Worm (Caenorhabditis elegans) whole organism, L1 larva: ENCODE measurements around the gene del-10.

ENCODE experiments used
- C04F5.9 ChIP-seq: sonication (generic microtip); optimal IDR thresholded peaks from 2 replicates; lab custom pipeline; 2016; ENCODE audit warnings: missing genetic modification characterization, missing compliant biosample characterization
- C16A3.4 ChIP-seq: fragments of 150-350 bp; optimal IDR thresholded peaks from 2 replicates; lab custom pipeline; 2014; ENCODE audit warnings: missing biosample characterization, missing genetic modification characterization
- F16B12.6 ChIP-seq: fragments of 150-350 bp; optimal IDR thresholded peaks from 2 replicates; lab custom pipeline; 2014; ENCODE audit warnings: missing biosample characterization, missing genetic modification characterization
- Y116A8C.19 ChIP-seq: sonication (generic microtip); optimal IDR thresholded peaks from 2 replicates; lab custom pipeline; 2016; ENCODE audit warnings: missing compliant biosample characterization, missing genetic modification characterization, borderline replicate concordance
- aha-1 ChIP-seq: fragments of 150-350 bp; optimal IDR thresholded peaks from 2 replicates; lab custom pipeline; 2014; ENCODE audit warnings: missing biosample characterization, missing genetic modification characterization
- alr-1 ChIP-seq: fragments of 200-800 bp; sonication (Bioruptor generic); optimal IDR thresholded peaks from 2 replicates; lab custom pipeline; 2018; ENCODE audit warnings: borderline replicate concordance, mild to moderate bottlenecking, missing genetic modification characterization, missing compliant biosample characterization
- aly-2 ChIP-seq: fragments of 150-350 bp; optimal IDR thresholded peaks from 2 replicates; lab custom pipeline; 2014; ENCODE audit warnings: missing biosample characterization, missing genetic modification characterization
- ama-1 ChIP-seq: fragments of 150-350 bp; optimal IDR thresholded peaks from 2 replicates; lab custom pipeline; 2014
- blmp-1 ChIP-seq: fragments of 150-350 bp; optimal IDR thresholded peaks from 2 replicates; lab custom pipeline; 2014; ENCODE audit warnings: missing biosample characterization, missing genetic modification characterization
- ceh-63 ChIP-seq: fragments of 200-800 bp; sonication (Bioruptor generic); optimal IDR thresholded peaks from 2 replicates; lab custom pipeline; 2018; ENCODE audit warnings: mild to moderate bottlenecking, missing genetic modification characterization, missing compliant biosample characterization
- ceh-8 ChIP-seq: fragments of 200-800 bp; sonication (Bioruptor generic); optimal IDR thresholded peaks from 2 replicates; lab custom pipeline; 2018; ENCODE audit warnings: mild to moderate bottlenecking, missing genetic modification characterization, moderate library complexity, missing compliant biosample characterization
- ceh-82 ChIP-seq, 3 experiments: fragments of 150-350 bp in 1 of 3; sonication (generic microtip) in 2 of 3; optimal IDR thresholded peaks; 2 replicates each; lab custom pipeline; 2014 to 2017; ENCODE audit warnings: missing biosample characterization in 3 of 3, missing genetic modification characterization in 3 of 3
- dsc-1 ChIP-seq: sonication (generic microtip); optimal IDR thresholded peaks from 2 replicates; lab custom pipeline; 2016; ENCODE audit warnings: mild to moderate bottlenecking, missing genetic modification characterization, missing compliant biosample characterization
- efl-1 ChIP-seq, 4 experiments: fragments of 150-350 bp; optimal IDR thresholded peaks in 3 of 4; peaks in 1 of 4; 1 replicate in 1 of 4; 2 replicates in 3 of 4; lab custom pipeline; 2014; ENCODE audit warnings: missing biosample characterization in 2 of 4, missing genetic modification characterization in 2 of 4, missing genetic modification reagents in 2 of 4
- elt-2 ChIP-seq: sonication (generic microtip); optimal IDR thresholded peaks from 2 replicates; lab custom pipeline; 2016; ENCODE audit warnings: missing genetic modification characterization, mild to moderate bottlenecking, inconsistent platforms, missing compliant biosample characterization, missing genetic modification reagents
- elt-3 ChIP-seq, 6 experiments: fragments of 150-350 bp in 1 of 6; sonication (generic microtip); optimal IDR thresholded peaks; 2 replicates each; lab custom pipeline; 2017 to 2018; ENCODE audit warnings: missing biosample characterization in 6 of 6, missing genetic modification characterization in 6 of 6, inconsistent platforms in 1 of 6
- grh-1 ChIP-seq: fragments of 200-800 bp; sonication (Bioruptor generic); IDR thresholded peaks from 2 replicates; pipeline ENCODE4 v1.3.6; 2022; ENCODE audit warnings: missing genetic modification reagents, missing genetic modification characterization, missing compliant biosample characterization
- hlh-4 ChIP-seq: sonication (generic microtip); optimal IDR thresholded peaks from 2 replicates; lab custom pipeline; 2016; ENCODE audit warnings: mild to moderate bottlenecking, missing genetic modification characterization, missing compliant biosample characterization
- irx-1 ChIP-seq: sonication (generic microtip); optimal IDR thresholded peaks from 2 replicates; lab custom pipeline; 2016; ENCODE audit warnings: missing genetic modification characterization, missing compliant biosample characterization
- isw-1 ChIP-seq: fragments of 200-800 bp; sonication (Bioruptor generic); IDR thresholded peaks from 2 replicates; pipeline ENCODE4 v1.3.6; 2022; ENCODE audit warnings: missing genetic modification characterization, missing compliant biosample characterization
- lin-13 ChIP-seq: fragments of 150-350 bp; optimal IDR thresholded peaks from 2 replicates; lab custom pipeline; 2014; ENCODE audit warnings: missing biosample characterization, missing genetic modification reagents, missing genetic modification characterization
- lin-14 ChIP-seq: fragments of 200-800 bp; sonication (Bioruptor generic); optimal IDR thresholded peaks from 2 replicates; lab custom pipeline; 2018; ENCODE audit warnings: mild to moderate bottlenecking, missing genetic modification characterization, moderate library complexity, missing compliant biosample characterization
- lin-35 ChIP-seq, 2 experiments: fragments of 150-350 bp; optimal IDR thresholded peaks; 2 replicates each; lab custom pipeline; 2014; ENCODE audit warnings: missing biosample characterization in 2 of 2, missing genetic modification characterization in 2 of 2, missing genetic modification reagents in 2 of 2
- lin-39 ChIP-seq: fragments of 150-350 bp; optimal IDR thresholded peaks from 2 replicates; lab custom pipeline; 2014; ENCODE audit warnings: missing biosample characterization, missing genetic modification reagents, missing genetic modification characterization
- lsy-2 ChIP-seq, 2 experiments: fragments of 150-350 bp; optimal IDR thresholded peaks; 2 replicates each; lab custom pipeline; 2014; ENCODE audit warnings: missing biosample characterization in 2 of 2, missing genetic modification characterization in 2 of 2
- mef-2 ChIP-seq: fragments of 150-350 bp; optimal IDR thresholded peaks from 2 replicates; lab custom pipeline; 2014; ENCODE audit warnings: missing biosample characterization, missing genetic modification characterization
- nhr-11 ChIP-seq: fragments of 150-350 bp; optimal IDR thresholded peaks from 2 replicates; lab custom pipeline; 2014; ENCODE audit warnings: missing biosample characterization, missing genetic modification characterization
- nhr-12 ChIP-seq: sonication (generic microtip); optimal IDR thresholded peaks from 2 replicates; lab custom pipeline; 2017; ENCODE audit warnings: missing biosample characterization, missing genetic modification characterization
- nhr-20 ChIP-seq: sonication (generic microtip); optimal IDR thresholded peaks from 2 replicates; lab custom pipeline; 2016; ENCODE audit warnings: mild to moderate bottlenecking, missing genetic modification characterization, missing compliant biosample characterization
- nhr-47 ChIP-seq: sonication (generic microtip); optimal IDR thresholded peaks from 2 replicates; lab custom pipeline; 2016; ENCODE audit warnings: mild to moderate bottlenecking, missing genetic modification characterization, moderate library complexity, missing compliant biosample characterization
- nhr-71 ChIP-seq: sonication (generic microtip); optimal IDR thresholded peaks from 2 replicates; lab custom pipeline; 2016; ENCODE audit warnings: mild to moderate bottlenecking, missing genetic modification characterization, moderate library complexity, missing compliant biosample characterization
- nhr-76 ChIP-seq: sonication (generic microtip); optimal IDR thresholded peaks from 2 replicates; lab custom pipeline; 2017; ENCODE audit warnings: missing biosample characterization, missing genetic modification characterization
- nhr-77 ChIP-seq: fragments of 150-350 bp; optimal IDR thresholded peaks from 2 replicates; lab custom pipeline; 2014; ENCODE audit warnings: missing biosample characterization, missing genetic modification characterization
- nhr-85 ChIP-seq: sonication (generic microtip); peaks from one replicate; lab custom pipeline; 2016; ENCODE audit warnings: missing genetic modification characterization, inconsistent platforms, missing compliant biosample characterization
- nhr-90 ChIP-seq: sonication (generic microtip); optimal IDR thresholded peaks from 2 replicates; lab custom pipeline; 2016; ENCODE audit warnings: mild to moderate bottlenecking, missing genetic modification characterization, missing compliant biosample characterization; ENCODE audit not compliant: poor library complexity
- pqm-1 ChIP-seq: sonication (generic microtip); optimal IDR thresholded peaks from 3 replicates; lab custom pipeline; 2017; ENCODE audit warnings: missing biosample characterization, missing genetic modification characterization
- skn-1 ChIP-seq: fragments of 150-350 bp; optimal IDR thresholded peaks from 2 replicates; lab custom pipeline; 2014; ENCODE audit warnings: missing biosample characterization, missing genetic modification characterization
- snu-23 ChIP-seq: sonication (generic microtip); optimal IDR thresholded peaks from 2 replicates; lab custom pipeline; 2016; ENCODE audit warnings: missing genetic modification characterization, missing compliant biosample characterization
- sox-4 ChIP-seq: sonication (generic microtip); optimal IDR thresholded peaks from 2 replicates; lab custom pipeline; 2016; ENCODE audit warnings: missing genetic modification characterization, missing compliant biosample characterization
- sup-37 ChIP-seq: fragments of 200-800 bp; sonication (Bioruptor generic); optimal IDR thresholded peaks from 2 replicates; lab custom pipeline; 2018; ENCODE audit warnings: mild to moderate bottlenecking, missing genetic modification characterization, missing compliant biosample characterization
- swsn-7 ChIP-seq: sonication (generic microtip); optimal IDR thresholded peaks from 2 replicates; lab custom pipeline; 2016; ENCODE audit warnings: missing genetic modification characterization, missing compliant biosample characterization
- unc-30 ChIP-seq: sonication (generic microtip); optimal IDR thresholded peaks from 2 replicates; lab custom pipeline; 2017; ENCODE audit warnings: missing biosample characterization, missing genetic modification characterization
- unc-62 ChIP-seq: fragments of 150-350 bp; optimal IDR thresholded peaks from 2 replicates; lab custom pipeline; 2014; ENCODE audit warnings: missing biosample characterization, missing genetic modification reagents, missing genetic modification characterization
- vab-15 ChIP-seq: sonication (generic microtip); optimal IDR thresholded peaks from 2 replicates; lab custom pipeline; 2017; ENCODE audit warnings: missing genotype, mild to moderate bottlenecking, missing genetic modification characterization, missing compliant biosample characterization
- xbp-1 ChIP-seq: sonication (generic microtip); optimal IDR thresholded peaks from 2 replicates; lab custom pipeline; 2016; ENCODE audit warnings: missing genetic modification characterization, missing compliant biosample characterization
- ztf-4 ChIP-seq: fragments of 150-350 bp; optimal IDR thresholded peaks from 2 replicates; lab custom pipeline; 2014; ENCODE audit warnings: missing biosample characterization, missing genetic modification characterization

The del-10 gene

DNA sequence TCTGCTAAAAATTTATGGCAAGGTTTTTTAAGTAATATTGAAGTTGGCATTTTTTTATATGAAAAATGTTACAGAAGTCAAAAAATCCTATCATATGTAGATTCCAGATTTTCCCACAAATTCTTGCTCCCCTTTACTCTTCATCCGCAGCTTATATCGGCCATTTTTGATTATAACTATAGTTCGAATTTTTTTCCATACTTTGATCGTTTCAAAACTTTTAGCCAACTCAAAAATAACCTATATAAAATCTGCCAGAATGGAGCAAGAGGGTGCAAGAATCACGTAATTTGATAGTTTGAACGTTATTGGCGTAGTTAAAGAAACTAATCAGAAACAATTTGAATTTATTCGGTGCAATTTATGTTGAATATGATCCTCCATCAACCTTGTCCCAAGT is 42.0 kb upstream of the del-10 start:
- TF ChIP-seq ztf-4 (tag; lab: Kevin White, UChicago) (no peak), skn-1 (tag; lab: Kevin White, UChicago) (no peak), ceh-8 (GFP tag; lab: Kevin White, UChicago) (no peak), Y116A8C.19 (no peak)
- TF ChIP-seq, all 84 proteins: peak for 0

DNA sequence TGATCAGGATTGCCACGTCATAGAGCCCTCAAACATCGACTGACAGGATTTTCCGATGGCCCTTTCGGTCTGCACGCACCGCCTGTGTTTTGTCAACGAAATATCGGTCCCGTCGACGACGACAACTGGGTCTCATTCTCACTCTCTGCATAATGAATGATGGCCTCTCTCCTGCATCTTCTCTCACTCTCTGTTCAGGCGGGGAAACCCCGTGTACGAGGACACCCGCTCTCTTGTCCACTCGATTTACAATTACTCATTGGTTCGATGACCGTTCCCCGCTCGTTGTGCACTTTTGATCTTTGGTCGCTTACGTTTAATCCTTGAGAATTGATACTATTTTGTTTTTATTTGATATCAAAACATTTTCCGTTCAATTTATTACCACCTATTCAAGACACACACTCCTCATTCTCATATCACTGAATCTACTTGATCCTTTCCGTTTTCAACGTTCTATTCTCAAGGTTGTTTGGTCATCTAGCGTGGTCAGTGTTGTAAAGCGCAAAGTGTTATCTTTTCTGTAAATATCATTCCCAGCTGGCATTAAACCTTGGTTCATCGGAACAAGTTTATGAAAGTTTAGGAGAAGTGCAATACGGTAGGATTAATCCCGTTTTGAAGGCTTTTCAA is 40.8 kb upstream of the del-10 start:
- peak; percentile 13 for TF ChIP-seq nhr-20
- no peak for TF ChIP-seq ceh-8 (GFP tag; lab: Kevin White, UChicago)
- TF ChIP-seq ama-1 (lab: Kevin White, UChicago) = no peak
- no peak for TF ChIP-seq xbp-1 (tag; lab: Kevin White, UChicago)
- TF ChIP-seq lin-14 (GFP tag; lab: Kevin White, UChicago) = peak; percentile 62
- TF ChIP-seq unc-30 (tag; lab: Kevin White, UChicago) = no peak
- no peak for TF ChIP-seq pqm-1
- TF ChIP-seq nhr-85 (tag; lab: Kevin White, UChicago) = peak; percentile 82
- no peak for TF ChIP-seq nhr-12 (tag; lab: Kevin White, UChicago)
- no peak for TF ChIP-seq alr-1
- TF ChIP-seq lin-39 (tag; lab: Kevin White, UChicago) = no peak
- TF ChIP-seq grh-1 (GFP tag; lab: Robert Waterston, UW) = no peak
- TF ChIP-seq lin-13 = no peak
- no peak for TF ChIP-seq elt-2 (tag; lab: Kevin White, UChicago)
- TF ChIP-seq snu-23 (GFP tag; lab: Kevin White, UChicago) = no peak
- TF ChIP-seq blmp-1 (tag; lab: Kevin White, UChicago) = peak; percentile 47
- no peak for TF ChIP-seq ceh-82 (tag; optimal IDR thresholded peaks at IDR 0.05; lab: Kevin White, UChicago)
- TF ChIP-seq vab-15 (tag; lab: Kevin White, UChicago) = no peak
- no peak for TF ChIP-seq nhr-71 (tag; lab: Kevin White, UChicago)
- no peak for TF ChIP-seq swsn-7 (tag; lab: Kevin White, UChicago)
- TF ChIP-seq sup-37 (GFP tag; lab: Kevin White, UChicago) = no peak
- TF ChIP-seq nhr-11 (tag; lab: Kevin White, UChicago) = no peak
- no peak for TF ChIP-seq sox-4
- no peak for TF ChIP-seq hlh-4
- TF ChIP-seq elt-3 (tag; optimal IDR thresholded peaks at IDR 0.05; lab: Kevin White, UChicago) = peak in 3 of 6 experiments; percentile 4 to 60 (median 11)
- TF ChIP-seq efl-1 (optimal IDR thresholded peaks at IDR 0.05; lab: Kevin White, UChicago) = no peak
- TF ChIP-seq efl-1 (GFP tag; optimal IDR thresholded peaks at IDR 0.05 in 1 of 2; lab: Kevin White, UChicago) = peak in 1 of 2 experiments; percentile 64

DNA sequence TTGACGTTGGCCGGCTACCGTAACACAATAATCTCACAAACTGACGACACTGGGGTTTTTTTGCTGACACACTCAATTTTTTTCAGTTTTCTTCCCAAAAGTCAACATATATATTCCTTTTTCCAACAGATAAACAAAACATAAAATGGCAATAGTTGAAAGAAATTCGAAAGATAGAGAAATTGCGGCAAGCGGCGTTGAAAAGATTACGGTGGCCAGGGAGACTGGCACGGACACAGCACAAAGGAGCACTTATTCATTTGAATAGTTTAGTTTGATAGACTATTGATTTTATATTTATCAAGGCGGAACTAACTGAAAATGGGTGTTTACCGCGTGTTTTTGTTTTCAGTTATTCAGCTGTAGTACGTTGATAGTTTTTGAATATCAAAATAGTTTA is 39.4 kb upstream of the del-10 start, which contains the start of gene toe-2:
Gene toe-2 (minus strand): TSS at position 70 of the 400 bp plus-strand sequence.
- no peak for TF ChIP-seq C04F5.9 (tag; lab: Kevin White, UChicago)
- TF ChIP-seq nhr-77 (tag; lab: Kevin White, UChicago) = no peak
- no peak for TF ChIP-seq xbp-1 (tag; lab: Kevin White, UChicago)
- TF ChIP-seq nhr-90 (tag; lab: Kevin White, UChicago) = no peak
- TF ChIP-seq dsc-1 (tag; lab: Kevin White, UChicago) = no peak
- no peak for TF ChIP-seq blmp-1 (tag; lab: Kevin White, UChicago)
- no peak for TF ChIP-seq pqm-1
- no peak for TF ChIP-seq nhr-76 (tag; lab: Kevin White, UChicago)
- TF ChIP-seq F16B12.6 = no peak
- no peak for TF ChIP-seq ceh-63
- no peak for TF ChIP-seq C16A3.4 (tag; lab: Kevin White, UChicago)

DNA sequence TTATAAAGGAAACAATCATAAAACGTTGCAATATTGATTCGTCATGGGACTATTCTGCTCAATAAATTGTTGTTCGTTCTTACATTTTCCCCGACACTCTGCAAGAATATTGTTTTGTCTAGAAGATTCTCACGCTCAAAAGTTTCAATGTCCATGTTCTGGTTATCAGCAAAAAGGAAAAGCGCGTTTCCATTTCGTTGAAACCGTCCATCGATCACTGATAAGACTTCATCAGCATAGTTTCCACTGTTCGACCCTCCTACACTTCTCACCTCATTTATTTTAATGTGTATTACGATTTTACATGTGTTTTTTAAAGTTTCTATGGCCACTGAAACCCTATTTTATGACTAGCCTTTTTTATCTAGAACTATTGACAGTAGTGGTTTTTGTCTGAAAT is 38.2 kb upstream of the del-10 start:
- TF ChIP-seq irx-1 (tag; lab: Kevin White, UChicago) (no peak), lsy-2 (tag; optimal IDR thresholded peaks at IDR 0.05; lab: Kevin White, UChicago) (no peak), unc-62 (no peak), isw-1 (GFP tag; lab: Robert Waterston, UW) (no peak), nhr-47 (no peak), sox-4 (no peak), blmp-1 (tag; lab: Kevin White, UChicago) (peak; percentile 40), pqm-1 (peak; percentile 45), elt-2 (tag; lab: Kevin White, UChicago) (peak; percentile 57), efl-1 (optimal IDR thresholded peaks at IDR 0.05; lab: Kevin White, UChicago) (no peak), efl-1 (GFP tag; optimal IDR thresholded peaks at IDR 0.05 in 1 of 2; lab: Kevin White, UChicago) (peak in 1 of 2 experiments; percentile 87), mef-2 (tag; lab: Kevin White, UChicago) (no peak), aha-1 (no peak), aly-2 (tag; lab: Kevin White, UChicago) (no peak), lin-35 (GFP tag; optimal IDR thresholded peaks at IDR 0.05; lab: Kevin White, UChicago) (no peak), snu-23 (GFP tag; lab: Kevin White, UChicago) (no peak)
